Worm (Caenorhabditis elegans): ENCODE results near the gene F40G9.9.
A peak's percentile ranks its signal among the peaks of the same experiment; 100 is the strongest.

F40G9.9 gene

DNA sequence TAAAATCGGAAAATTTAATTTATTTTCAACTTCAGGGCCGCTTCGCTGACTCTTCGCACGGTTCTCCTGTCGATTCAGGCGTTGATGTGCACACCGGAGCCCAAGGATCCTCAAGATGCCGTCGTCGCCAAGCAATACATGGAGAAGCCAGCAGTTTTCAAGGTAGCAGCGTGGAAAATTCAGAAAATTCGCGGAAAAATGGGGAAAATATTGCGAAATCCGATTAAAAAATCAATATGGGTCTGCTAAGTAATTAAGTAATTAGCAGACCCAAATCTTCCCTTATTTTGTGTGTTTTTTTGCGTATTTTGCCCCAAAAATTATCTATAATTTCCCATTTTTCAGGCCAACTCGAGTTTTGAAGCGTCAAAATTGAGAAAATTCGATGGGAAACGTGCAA is 17.8 kb upstream of the F40G9.9 start:
- TF ChIP-seq nhr-28 (tag; optimal IDR thresholded peaks at IDR 0.05) (no peak), lin-39 (tag; optimal IDR thresholded peaks at IDR 0.05) (no peak), blmp-1 (tag; optimal IDR thresholded peaks at IDR 0.05) (no peak), sup-37 (GFP tag; optimal IDR thresholded peaks at IDR 0.05) (no peak), unc-30 (tag; optimal IDR thresholded peaks at IDR 0.05) (no peak), pag-3 (tag; optimal IDR thresholded peaks at IDR 0.05; ENCODE audit: borderline replicate concordance, insufficient read depth) (no peak)

- TF ChIP-seq fkh-10 (GFP tag; optimal IDR thresholded peaks at IDR 0.05) (no peak), nhr-47 (tag; optimal IDR thresholded peaks at IDR 0.05) (peak; percentile 39), nhr-28 (tag; optimal IDR thresholded peaks at IDR 0.05) (no peak), nhr-20 (tag; optimal IDR thresholded peaks at IDR 0.05) (no peak), swsn-7 (tag; optimal IDR thresholded peaks at IDR 0.05) (peak; percentile 3), snu-23 (GFP tag; optimal IDR thresholded peaks at IDR 0.05) (peak; percentile 48), fkh-8 (tag; optimal IDR thresholded peaks at IDR 0.05) (no peak), tbx-2 (tag; optimal IDR thresholded peaks at IDR 0.05) (peak; percentile 22), nhr-85 (tag) (peak; percentile 75), lin-14 (GFP tag; optimal IDR thresholded peaks at IDR 0.05) (no peak), pag-3 (tag; optimal IDR thresholded peaks at IDR 0.05; ENCODE audit: borderline replicate concordance, insufficient read depth) (no peak), aha-1 (tag; optimal IDR thresholded peaks at IDR 0.05) (no peak), ceh-82 (tag; optimal IDR thresholded peaks at IDR 0.05) (no peak), pqm-1 (tag; optimal IDR thresholded peaks at IDR 0.05) (no peak), mep-1 (tag; optimal IDR thresholded peaks at IDR 0.05) (no peak), ztf-11 (tag; optimal IDR thresholded peaks at IDR 0.05) (no peak), lsy-2 (tag; optimal IDR thresholded peaks at IDR 0.05) (peak; percentile 21 to 57), lin-35 (GFP tag; optimal IDR thresholded peaks at IDR 0.05) (peak; percentile 17 to 61), lin-13 (GFP tag; optimal IDR thresholded peaks at IDR 0.05) (no peak), nhr-19 (GFP tag; conservative IDR thresholded peaks at IDR 0.05) (no peak), unc-86 (tag; optimal IDR thresholded peaks at IDR 0.05) (no peak), lir-3 (tag; optimal IDR thresholded peaks at IDR 0.05; ENCODE audit: poor library complexity) (no peak), C34B4.2 (tag; optimal IDR thresholded peaks at IDR 0.05) (no peak), dsc-1 (tag; optimal IDR thresholded peaks at IDR 0.05) (no peak), egl-27 (tag; optimal IDR thresholded peaks at IDR 0.05) (no peak), sptf-1 (tag; optimal IDR thresholded peaks at IDR 0.05) (no peak), ama-1 (optimal IDR thresholded peaks at IDR 0.05) (no peak), ceh-88 (GFP tag; IDR thresholded peaks at IDR 0.05) (no peak), irx-1 (tag; optimal IDR thresholded peaks at IDR 0.05) (peak; percentile 38), nhr-11 (tag; optimal IDR thresholded peaks at IDR 0.05) (no peak), elt-2 (tag; optimal IDR thresholded peaks at IDR 0.05) (no peak), nhr-12 (tag; optimal IDR thresholded peaks at IDR 0.05) (no peak), fos-1 (tag; optimal IDR thresholded peaks at IDR 0.05) (no peak), ceh-8 (GFP tag; optimal IDR thresholded peaks at IDR 0.05) (no peak), blmp-1 (tag; optimal IDR thresholded peaks at IDR 0.05) (peak; percentile 12), xbp-1 (tag; optimal IDR thresholded peaks at IDR 0.05) (peak; percentile 7), unc-130 (tag; optimal IDR thresholded peaks at IDR 0.05) (no peak), unc-62 (GFP tag; optimal IDR thresholded peaks at IDR 0.05) (no peak), rnt-1 (tag; optimal IDR thresholded peaks at IDR 0.05) (no peak), isw-1 (GFP tag; IDR thresholded peaks at IDR 0.05) (no peak), dpl-1 (GFP tag; optimal IDR thresholded peaks at IDR 0.05) (peak in 2 of 3 experiments; percentile 24 to 50), nhr-71 (tag; optimal IDR thresholded peaks at IDR 0.05) (peak; percentile 38), efl-1 (optimal IDR thresholded peaks at IDR 0.05) (peak; percentile 12 to 39), efl-1 (GFP tag; optimal IDR thresholded peaks at IDR 0.05 in 1 of 2) (peak; percentile 20 to 34), skn-1 (tag; optimal IDR thresholded peaks at IDR 0.05) (peak; percentile 74), zip-4 (GFP tag; optimal IDR thresholded peaks at IDR 0.05) (no peak), egl-13 (tag; optimal IDR thresholded peaks at IDR 0.05) (no peak), C16A3.4 (tag; optimal IDR thresholded peaks at IDR 0.05) (peak; percentile 22), ets-5 (GFP tag; IDR thresholded peaks at IDR 0.05) (no peak)
These were observed 16.9 kb upstream of the F40G9.9 start, which contains the start of gene ubc-20 for ce11 chrIII:188426-188888. Gene ubc-20, plus strand, starts transcription at chrIII:188838.
